Worm (Caenorhabditis elegans): ENCODE data around the gene C02F5.2.

ce11 chrIII:8265753-8266152, 16.3 kb downstream of the C02F5.2 start, which contains the start of gene mrps-9:
- TF ChIP-seq nhr-11 (tag; optimal IDR thresholded peaks at IDR 0.05), result no peak
- no peak for TF ChIP-seq ces-1 (GFP tag; optimal IDR thresholded peaks at IDR 0.05)
